Worm (Caenorhabditis elegans): ENCODE data around the gene col-17.

Gene col-17

DNA sequence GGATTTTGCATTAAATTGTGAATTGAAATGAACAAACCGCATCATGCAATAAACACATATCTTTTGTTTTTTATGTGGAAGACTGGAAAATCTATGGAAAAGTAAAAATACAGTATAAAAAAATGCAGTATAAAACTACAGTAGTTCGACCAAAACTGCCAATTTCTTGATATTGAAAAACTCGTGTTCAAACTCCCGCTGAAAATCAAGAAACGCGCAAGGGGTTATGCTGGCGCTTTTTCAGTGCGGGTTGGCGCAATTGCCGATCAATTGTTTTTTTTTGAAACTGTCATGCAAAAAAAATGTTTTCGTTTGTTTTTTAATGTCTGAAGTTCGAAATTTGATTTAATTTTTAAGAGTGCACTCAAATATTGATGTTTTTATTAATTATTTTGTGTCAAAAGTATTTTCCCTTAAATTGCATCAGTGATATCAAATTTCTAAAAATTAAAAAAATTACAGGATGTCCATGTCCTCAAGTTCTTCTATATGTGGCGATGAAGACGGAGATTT, 15.7 kb downstream of the col-17 start, which contains the start of gene dnj-9 (continued):
- TF ChIP-seq tlp-1 (tag; optimal IDR thresholded peaks at IDR 0.05) (no peak), lin-13 (GFP tag; optimal IDR thresholded peaks at IDR 0.05) (peak; percentile 93), skn-1 (tag; optimal IDR thresholded peaks at IDR 0.05) (peak; percentile 88), zag-1 (tag; optimal IDR thresholded peaks at IDR 0.05) (no peak), nhr-19 (GFP tag; conservative IDR thresholded peaks at IDR 0.05) (peak; percentile 96), C04F5.9 (tag; optimal IDR thresholded peaks at IDR 0.05) (peak; percentile 93), lin-35 (GFP tag; optimal IDR thresholded peaks at IDR 0.05) (peak; percentile 99), efl-1 (optimal IDR thresholded peaks at IDR 0.05) (peak; percentile 91 to 99), efl-1 (GFP tag; optimal IDR thresholded peaks at IDR 0.05 in 1 of 2) (peak; percentile 99 to 100), ceh-82 (tag; optimal IDR thresholded peaks at IDR 0.05) (peak; percentile 95 to 96 (median 96)), ceh-8 (GFP tag; optimal IDR thresholded peaks at IDR 0.05) (peak; percentile 93), nhr-28 (tag; optimal IDR thresholded peaks at IDR 0.05) (peak; percentile 44), hlh-4 (tag; optimal IDR thresholded peaks at IDR 0.05) (peak; percentile 8), pag-3 (tag; optimal IDR thresholded peaks at IDR 0.05; ENCODE audit: borderline replicate concordance, insufficient read depth) (peak; percentile 32), sox-4 (tag; optimal IDR thresholded peaks at IDR 0.05) (peak; percentile 93), fkh-10 (GFP tag; optimal IDR thresholded peaks at IDR 0.05) (peak; percentile 86), swsn-7 (tag; optimal IDR thresholded peaks at IDR 0.05) (peak; percentile 97), ama-1 (optimal IDR thresholded peaks at IDR 0.05) (peak; percentile 87), F16B12.6 (tag; optimal IDR thresholded peaks at IDR 0.05) (peak; percentile 72), nhr-84 (tag; optimal IDR thresholded peaks at IDR 0.05) (no peak), nhr-237 (tag; optimal IDR thresholded peaks at IDR 0.05) (peak; percentile 65), mdl-1 (tag; optimal IDR thresholded peaks at IDR 0.05) (peak in 1 of 2 experiments; percentile 78), fkh-8 (tag; optimal IDR thresholded peaks at IDR 0.05) (peak; percentile 92), egl-27 (tag; optimal IDR thresholded peaks at IDR 0.05) (no peak), isw-1 (GFP tag; IDR thresholded peaks at IDR 0.05) (peak; percentile 91), dpl-1 (GFP tag; optimal IDR thresholded peaks at IDR 0.05) (peak; percentile 99), ets-5 (GFP tag; IDR thresholded peaks at IDR 0.05) (no peak), nhr-71 (tag; optimal IDR thresholded peaks at IDR 0.05) (peak; percentile 98), lsy-2 (tag; optimal IDR thresholded peaks at IDR 0.05) (peak; percentile 95 to 96), jun-1 (tag; optimal IDR thresholded peaks at IDR 0.05) (peak; percentile 92), nhr-76 (tag; optimal IDR thresholded peaks at IDR 0.05) (no peak), elt-3 (tag; optimal IDR thresholded peaks at IDR 0.05) (peak in 3 of 6 experiments; percentile 50 to 90 (median 90)), tbx-2 (tag; optimal IDR thresholded peaks at IDR 0.05) (peak; percentile 97), xbp-1 (tag; optimal IDR thresholded peaks at IDR 0.05) (peak; percentile 96), lir-3 (tag; optimal IDR thresholded peaks at IDR 0.05; ENCODE audit: poor library complexity) (peak; percentile 83), grh-1 (GFP tag; IDR thresholded peaks at IDR 0.05) (peak; percentile 95), unc-130 (tag; optimal IDR thresholded peaks at IDR 0.05) (peak; percentile 97), snpc-4 (tag; optimal IDR thresholded peaks at IDR 0.05) (peak; percentile 91), egl-13 (tag; optimal IDR thresholded peaks at IDR 0.05) (peak; percentile 92), lin-14 (GFP tag; optimal IDR thresholded peaks at IDR 0.05) (peak; percentile 96), fos-1 (tag; optimal IDR thresholded peaks at IDR 0.05) (peak; percentile 90), rnt-1 (tag; optimal IDR thresholded peaks at IDR 0.05) (peak; percentile 98), nhr-47 (tag; optimal IDR thresholded peaks at IDR 0.05) (peak; percentile 97), alr-1 (tag; optimal IDR thresholded peaks at IDR 0.05; ENCODE audit: borderline replicate concordance) (no peak), aly-2 (tag; optimal IDR thresholded peaks at IDR 0.05) (peak; percentile 88), aha-1 (tag; optimal IDR thresholded peaks at IDR 0.05) (peak; percentile 90)

Data from whole organism, L1 larva.